Worm (Caenorhabditis elegans) whole organism, L2 larva: Measurements from ENCODE around the gene algn-12.

Experiments used
- F13H6.1 ChIP-seq: sonication (generic microtip); optimal IDR thresholded peaks from 2 replicates; lab custom pipeline; 2016; ENCODE audit warnings: missing genetic modification characterization, missing compliant biosample characterization
- R02D3.7 ChIP-seq: fragments of 150-350 bp; optimal IDR thresholded peaks from 2 replicates; lab custom pipeline; 2014; ENCODE audit warnings: missing biosample characterization, missing genetic modification characterization
- Y55F3AM.14 ChIP-seq: fragments of 200-800 bp; sonication (Bioruptor generic); optimal IDR thresholded peaks from 2 replicates; lab custom pipeline; 2018; ENCODE audit warnings: mild to moderate bottlenecking, missing genetic modification characterization, missing compliant biosample characterization
- ZK546.5 ChIP-seq: sonication (generic microtip); optimal IDR thresholded peaks from 2 replicates; lab custom pipeline; 2017; ENCODE audit warnings: missing biosample characterization, missing genetic modification characterization
- alr-1 ChIP-seq: fragments of 150-350 bp; optimal IDR thresholded peaks from 2 replicates; lab custom pipeline; 2014; ENCODE audit warnings: missing biosample characterization, missing genetic modification characterization
- aly-2 ChIP-seq: fragments of 150-350 bp; optimal IDR thresholded peaks from 2 replicates; lab custom pipeline; 2014; ENCODE audit warnings: missing biosample characterization, missing genetic modification characterization
- ama-1 ChIP-seq: fragments of 150-350 bp; optimal IDR thresholded peaks from 2 replicates; lab custom pipeline; 2018; ENCODE audit warnings: inconsistent platforms
- blmp-1 ChIP-seq: sonication (generic microtip); optimal IDR thresholded peaks from 2 replicates; lab custom pipeline; 2017; ENCODE audit warnings: missing genetic modification characterization, mild to moderate bottlenecking, missing compliant biosample characterization, antibody characterized with exemption, moderate library complexity; ENCODE audit not compliant: insufficient read depth
- ceh-16 ChIP-seq: fragments of 150-350 bp; optimal IDR thresholded peaks from 2 replicates; lab custom pipeline; 2014; ENCODE audit warnings: missing biosample characterization, missing genetic modification characterization
- crh-2 ChIP-seq: sonication (generic microtip); optimal IDR thresholded peaks from 2 replicates; lab custom pipeline; 2017; ENCODE audit warnings: missing biosample characterization, missing genetic modification characterization
- dmd-4 ChIP-seq: sonication (generic microtip); optimal IDR thresholded peaks from 2 replicates; lab custom pipeline; 2017; ENCODE audit warnings: missing biosample characterization, missing genetic modification characterization
- egl-27 ChIP-seq: sonication (generic microtip); optimal IDR thresholded peaks from 3 replicates; lab custom pipeline; 2017; ENCODE audit warnings: missing biosample characterization, missing genetic modification reagents, missing genetic modification characterization
- elt-1 ChIP-seq: fragments of 150-350 bp; optimal IDR thresholded peaks from 2 replicates; lab custom pipeline; 2014; ENCODE audit warnings: missing biosample characterization, missing genetic modification characterization
- fos-1 ChIP-seq: fragments of 150-350 bp; optimal IDR thresholded peaks from 2 replicates; lab custom pipeline; 2014; ENCODE audit warnings: missing biosample characterization, missing genetic modification characterization
- gmeb-1 ChIP-seq: fragments of 150-350 bp; optimal IDR thresholded peaks from 2 replicates; lab custom pipeline; 2014; ENCODE audit warnings: missing biosample characterization, missing genetic modification characterization
- lin-11 ChIP-seq: fragments of 150-350 bp; sonication (generic microtip); optimal IDR thresholded peaks from 2 replicates; lab custom pipeline; 2014; ENCODE audit warnings: missing biosample characterization, missing genetic modification characterization, inconsistent platforms, mixed read lengths
- lin-13 ChIP-seq: fragments of 150-350 bp; optimal IDR thresholded peaks from 2 replicates; lab custom pipeline; 2014; ENCODE audit warnings: missing biosample characterization, missing genetic modification reagents, missing genetic modification characterization
- lin-39 ChIP-seq: fragments of 150-350 bp; optimal IDR thresholded peaks from 2 replicates; lab custom pipeline; 2014; ENCODE audit warnings: missing biosample characterization, missing genetic modification reagents, missing genetic modification characterization
- mab-5 ChIP-seq: fragments of 150-350 bp; optimal IDR thresholded peaks from 2 replicates; lab custom pipeline; 2014; ENCODE audit warnings: missing biosample characterization, missing genetic modification characterization
- mbf-1 ChIP-seq: sonication (generic microtip); optimal IDR thresholded peaks from 2 replicates; lab custom pipeline; 2017; ENCODE audit warnings: missing biosample characterization, missing genetic modification characterization
- mdl-1 ChIP-seq, 2 experiments: fragments of 150-350 bp in 1 of 2; sonication (generic microtip) in 1 of 2; optimal IDR thresholded peaks; 2 replicates each; lab custom pipeline; 2017; ENCODE audit warnings: missing biosample characterization in 2 of 2, missing genetic modification characterization in 2 of 2
- nhr-10 ChIP-seq: sonication (generic microtip); optimal IDR thresholded peaks from 2 replicates; lab custom pipeline; 2017; ENCODE audit warnings: missing biosample characterization, missing genetic modification characterization
- nhr-11 ChIP-seq: fragments of 150-350 bp; optimal IDR thresholded peaks from 2 replicates; lab custom pipeline; 2014; ENCODE audit warnings: missing biosample characterization, missing genetic modification characterization
- nhr-12 ChIP-seq: fragments of 150-350 bp; optimal IDR thresholded peaks from 2 replicates; lab custom pipeline; 2014; ENCODE audit warnings: missing biosample characterization, missing genetic modification characterization
- nhr-21 ChIP-seq: fragments of 150-350 bp; optimal IDR thresholded peaks from 2 replicates; lab custom pipeline; 2014; ENCODE audit warnings: missing biosample characterization, missing genetic modification characterization
- nhr-237 ChIP-seq: fragments of 150-350 bp; optimal IDR thresholded peaks from 2 replicates; lab custom pipeline; 2014; ENCODE audit warnings: missing biosample characterization, missing genetic modification characterization
- nhr-25 ChIP-seq: fragments of 150-350 bp; sonication (generic microtip); optimal IDR thresholded peaks from 3 replicates; lab custom pipeline; 2014; ENCODE audit warnings: missing biosample characterization, missing genetic modification characterization
- nhr-77 ChIP-seq: fragments of 150-350 bp; optimal IDR thresholded peaks from 2 replicates; lab custom pipeline; 2014; ENCODE audit warnings: missing biosample characterization, missing genetic modification characterization
- peb-1 ChIP-seq: fragments of 150-350 bp; optimal IDR thresholded peaks from 2 replicates; lab custom pipeline; 2014; ENCODE audit warnings: missing biosample characterization, missing genetic modification characterization
- sem-4 ChIP-seq: fragments of 150-350 bp; optimal IDR thresholded peaks from 2 replicates; lab custom pipeline; 2014; ENCODE audit warnings: missing biosample characterization, missing genetic modification reagents, missing genetic modification characterization
- skn-1 ChIP-seq: sonication (generic microtip); optimal IDR thresholded peaks from 2 replicates; lab custom pipeline; 2017; ENCODE audit warnings: missing biosample characterization, missing genetic modification characterization
- sma-3 ChIP-seq: sonication (generic microtip); optimal IDR thresholded peaks from 2 replicates; lab custom pipeline; 2016; ENCODE audit warnings: missing genetic modification reagents, missing genetic modification characterization, missing compliant biosample characterization
- sma-9 ChIP-seq, 2 experiments: fragments of 150-350 bp in 1 of 2; sonication (generic microtip) in 1 of 2; optimal IDR thresholded peaks; 2 replicates each; lab custom pipeline; 2014 to 2016; ENCODE audit warnings: missing genetic modification characterization in 2 of 2, mild to moderate bottlenecking in 1 of 2, missing biosample characterization in 1 of 2, missing compliant biosample characterization in 1 of 2, missing genetic modification reagents in 1 of 2, moderate library complexity in 1 of 2
- snpc-4 ChIP-seq: fragments of 150-350 bp; optimal IDR thresholded peaks from 2 replicates; lab custom pipeline; 2014; ENCODE audit warnings: missing biosample characterization, missing genetic modification characterization
- unc-39 ChIP-seq: fragments of 150-350 bp; optimal IDR thresholded peaks from 2 replicates; lab custom pipeline; 2014; ENCODE audit warnings: missing biosample characterization, missing genetic modification characterization
- unc-55 ChIP-seq: fragments of 150-350 bp; sonication (generic microtip); optimal IDR thresholded peaks from 3 replicates; lab custom pipeline; 2014; ENCODE audit warnings: missing biosample characterization, missing genetic modification reagents, missing genetic modification characterization
- zag-1 ChIP-seq: fragments of 150-350 bp; optimal IDR thresholded peaks from 2 replicates; lab custom pipeline; 2014; ENCODE audit warnings: missing biosample characterization, missing genetic modification characterization
- ztf-11 ChIP-seq: sonication (generic microtip); optimal IDR thresholded peaks from 2 replicates; lab custom pipeline; 2017; ENCODE audit warnings: missing biosample characterization, missing genetic modification characterization
- ztf-4 ChIP-seq: fragments of 150-350 bp; optimal IDR thresholded peaks from 2 replicates; lab custom pipeline; 2014; ENCODE audit warnings: missing biosample characterization, missing genetic modification characterization

Gene algn-12

ce11 chrV:8039085-8039525, 4.2 kb downstream of the algn-12 start (continued):
- no peak for TF ChIP-seq unc-39 (tag; lab: Kevin White, UChicago)
- TF ChIP-seq skn-1 (tag; lab: Kevin White, UChicago), result no peak
- no peak for TF ChIP-seq alr-1 (tag; lab: Kevin White, UChicago)
- peak; percentile 80 for TF ChIP-seq sem-4 (tag; lab: Kevin White, UChicago)
- TF ChIP-seq zag-1, result no peak
- TF ChIP-seq lin-11, result no peak
- peak; percentile 71 for TF ChIP-seq nhr-11
- no peak for TF ChIP-seq ztf-11 (tag; lab: Kevin White, UChicago)
- TF ChIP-seq nhr-77 (tag; lab: Kevin White, UChicago), result peak; percentile 38
- peak; percentile 50 for TF ChIP-seq ceh-16 (tag; lab: Kevin White, UChicago)
- no peak for TF ChIP-seq mbf-1 (tag; lab: Kevin White, UChicago)
- TF ChIP-seq nhr-21 (tag; lab: Kevin White, UChicago), result peak; percentile 93
- no peak for TF ChIP-seq nhr-12 (tag; lab: Kevin White, UChicago)
- no peak for TF ChIP-seq Y55F3AM.14 (GFP tag; lab: Kevin White, UChicago)
- TF ChIP-seq mab-5 (tag; lab: Kevin White, UChicago), result no peak
- no peak for TF ChIP-seq ZK546.5 (tag; lab: Kevin White, UChicago)
- no peak for TF ChIP-seq R02D3.7
- TF ChIP-seq F13H6.1 (tag; lab: Kevin White, UChicago), result no peak
- TF ChIP-seq lin-13, result peak; percentile 70

- TF ChIP-seq ceh-16 (tag; lab: Kevin White, UChicago), result no peak
- TF ChIP-seq nhr-237 (tag; lab: Kevin White, UChicago), result no peak
- no peak for TF ChIP-seq unc-55 (GFP tag; lab: Kevin White, UChicago)
- peak; percentile 34 for TF ChIP-seq nhr-21 (tag; lab: Kevin White, UChicago)
- peak; percentile 73 for TF ChIP-seq ama-1 (lab: Kevin White, UChicago)
- no peak for TF ChIP-seq elt-1
- peak; percentile 5 for TF ChIP-seq sma-9 (GFP tag; optimal IDR thresholded peaks at IDR 0.05; lab: Kevin White, UChicago)
- TF ChIP-seq sma-9 (tag; optimal IDR thresholded peaks at IDR 0.05; lab: Kevin White, UChicago), result no peak
Observed at ce11 chrV:8039606-8040005, 4.7 kb downstream of the algn-12 start.

ce11 chrV:8040247-8041084, 5.6 kb downstream of the algn-12 start:
- peak; percentile 33 for TF ChIP-seq egl-27 (tag; lab: Kevin White, UChicago)
- no peak for TF ChIP-seq mbf-1 (tag; lab: Kevin White, UChicago)
- TF ChIP-seq crh-2, result no peak
- no peak for TF ChIP-seq dmd-4
- peak; percentile 1 for TF ChIP-seq sem-4 (tag; lab: Kevin White, UChicago)
- TF ChIP-seq fos-1, result peak; percentile 55
- peak; percentile 79 for TF ChIP-seq sma-9 (GFP tag; optimal IDR thresholded peaks at IDR 0.05; lab: Kevin White, UChicago)
- TF ChIP-seq sma-9 (tag; optimal IDR thresholded peaks at IDR 0.05; lab: Kevin White, UChicago), result no peak
- TF ChIP-seq blmp-1, result peak; percentile 83
- TF ChIP-seq ama-1 (lab: Kevin White, UChicago), result peak; percentile 94
- peak; percentile 43 for TF ChIP-seq nhr-25 (tag; lab: Kevin White, UChicago)
- no peak for TF ChIP-seq gmeb-1 (tag; lab: Kevin White, UChicago)
- TF ChIP-seq ZK546.5 (tag; lab: Kevin White, UChicago), result no peak
- no peak for TF ChIP-seq snpc-4 (tag; lab: Kevin White, UChicago)
- peak; percentile 64 for TF ChIP-seq ceh-16 (tag; lab: Kevin White, UChicago)
- TF ChIP-seq peb-1 (tag; lab: Kevin White, UChicago), result no peak
- no peak for TF ChIP-seq zag-1
- TF ChIP-seq nhr-11, result no peak
- TF ChIP-seq sma-3 (GFP tag; lab: Kevin White, UChicago), result peak; percentile 89
- no peak for TF ChIP-seq F13H6.1 (tag; lab: Kevin White, UChicago)
- peak; percentile 93 for TF ChIP-seq nhr-21 (tag; lab: Kevin White, UChicago)

ce11 chrV:8041336-8041868, 6.5 kb downstream of the algn-12 start:
- TF ChIP-seq sem-4 (tag; lab: Kevin White, UChicago) (no peak), lin-13 (no peak), zag-1 (no peak), mab-5 (tag; lab: Kevin White, UChicago) (no peak), mdl-1 (tag; optimal IDR thresholded peaks at IDR 0.05; lab: Kevin White, UChicago) (no peak), mbf-1 (tag; lab: Kevin White, UChicago) (no peak), crh-2 (no peak), R02D3.7 (no peak), sma-3 (GFP tag; lab: Kevin White, UChicago) (no peak), ztf-4 (no peak), unc-55 (GFP tag; lab: Kevin White, UChicago) (no peak), ZK546.5 (tag; lab: Kevin White, UChicago) (no peak), aly-2 (tag; lab: Kevin White, UChicago) (no peak), nhr-11 (no peak), ztf-11 (tag; lab: Kevin White, UChicago) (no peak), snpc-4 (tag; lab: Kevin White, UChicago) (no peak), lin-39 (tag; lab: Kevin White, UChicago) (no peak), gmeb-1 (tag; lab: Kevin White, UChicago) (no peak), nhr-10 (no peak)
